Worm (Caenorhabditis elegans) whole organism, L3 larva: ENCODE results near the gene unc-77.

Experiments
- R02D3.7 ChIP-seq: fragments of 150-350 bp; optimal IDR thresholded peaks from 2 replicates; lab custom pipeline; 2014; ENCODE audit warnings: missing biosample characterization, missing genetic modification characterization
- ZK546.5 ChIP-seq: sonication (generic microtip); optimal IDR thresholded peaks from 2 replicates; lab custom pipeline; 2017; ENCODE audit warnings: missing biosample characterization, missing genetic modification characterization
- aly-2 ChIP-seq: fragments of 150-350 bp; optimal IDR thresholded peaks from 2 replicates; lab custom pipeline; 2014; ENCODE audit warnings: missing biosample characterization, missing genetic modification characterization
- ceh-28 ChIP-seq: fragments of 150-350 bp; optimal IDR thresholded peaks from 2 replicates; lab custom pipeline; 2014; ENCODE audit warnings: missing biosample characterization, missing genetic modification reagents, missing genetic modification characterization
- ceh-82 ChIP-seq: fragments of 150-350 bp; optimal IDR thresholded peaks from 2 replicates; lab custom pipeline; 2014; ENCODE audit warnings: missing biosample characterization, missing genetic modification characterization
- daf-12 ChIP-seq: fragments of 150-350 bp; optimal IDR thresholded peaks from 2 replicates; lab custom pipeline; 2014; ENCODE audit warnings: missing biosample characterization, missing genetic modification reagents, missing genetic modification characterization
- egl-5 ChIP-seq: fragments of 150-350 bp; optimal IDR thresholded peaks from 2 replicates; lab custom pipeline; 2017; ENCODE audit warnings: missing biosample characterization, missing genetic modification reagents, missing genetic modification characterization, inconsistent platforms
- elt-1 ChIP-seq: fragments of 150-350 bp; optimal IDR thresholded peaks from 2 replicates; lab custom pipeline; 2014; ENCODE audit warnings: missing biosample characterization, missing genetic modification characterization
- elt-2 ChIP-seq: sonication (generic microtip); optimal IDR thresholded peaks from 2 replicates; lab custom pipeline; 2016; ENCODE audit warnings: missing genetic modification reagents, mild to moderate bottlenecking, missing genetic modification characterization, missing compliant biosample characterization
- eor-1 ChIP-seq, 2 experiments: fragments of 150-350 bp; optimal IDR thresholded peaks; 2 replicates each; lab custom pipeline; 2014 to 2018; ENCODE audit warnings: missing biosample characterization in 2 of 2, missing genetic modification characterization in 2 of 2
- fkh-10 ChIP-seq: sonication (generic microtip); optimal IDR thresholded peaks from 2 replicates; lab custom pipeline; 2017; ENCODE audit warnings: missing biosample characterization, missing genetic modification reagents, missing genetic modification characterization
- fos-1 ChIP-seq: fragments of 150-350 bp; optimal IDR thresholded peaks from 2 replicates; lab custom pipeline; 2014; ENCODE audit warnings: missing biosample characterization, missing genetic modification characterization
- hmg-11 ChIP-seq: sonication (generic microtip); optimal IDR thresholded peaks from 2 replicates; lab custom pipeline; 2016; ENCODE audit warnings: missing genetic modification characterization, missing compliant biosample characterization
- jun-1 ChIP-seq: fragments of 150-350 bp; optimal IDR thresholded peaks from 2 replicates; lab custom pipeline; 2014; ENCODE audit warnings: missing biosample characterization, missing genetic modification reagents, missing genetic modification characterization
- lin-15B ChIP-seq: fragments of 150-350 bp; optimal IDR thresholded peaks from 2 replicates; lab custom pipeline; 2014; ENCODE audit warnings: missing biosample characterization, missing genetic modification characterization
- lin-39 ChIP-seq: fragments of 150-350 bp; optimal IDR thresholded peaks from 2 replicates; lab custom pipeline; 2018; ENCODE audit warnings: missing biosample characterization, missing genetic modification reagents, missing genetic modification characterization
- lsy-12 ChIP-seq: sonication (generic microtip); optimal IDR thresholded peaks from 2 replicates; lab custom pipeline; 2016; ENCODE audit warnings: mild to moderate bottlenecking, missing genetic modification characterization, missing compliant biosample characterization
- mml-1 ChIP-seq: fragments of 150-350 bp; sonication (generic microtip); optimal IDR thresholded peaks from 3 replicates; lab custom pipeline; 2014; ENCODE audit warnings: missing biosample characterization, missing genetic modification characterization
- nhr-11 ChIP-seq: fragments of 150-350 bp; optimal IDR thresholded peaks from 2 replicates; lab custom pipeline; 2014; ENCODE audit warnings: missing biosample characterization, missing genetic modification characterization
- nhr-12 ChIP-seq: fragments of 150-350 bp; optimal IDR thresholded peaks from 2 replicates; lab custom pipeline; 2014; ENCODE audit warnings: missing biosample characterization, missing genetic modification characterization
- nhr-237 ChIP-seq: fragments of 150-350 bp; optimal IDR thresholded peaks from 2 replicates; lab custom pipeline; 2014; ENCODE audit warnings: missing biosample characterization, missing genetic modification characterization
- nhr-67 ChIP-seq: fragments of 150-350 bp; optimal IDR thresholded peaks from 2 replicates; lab custom pipeline; 2014; ENCODE audit warnings: missing biosample characterization, missing genetic modification characterization
- nhr-77 ChIP-seq: fragments of 150-350 bp; optimal IDR thresholded peaks from 2 replicates; lab custom pipeline; 2014; ENCODE audit warnings: missing biosample characterization, missing genetic modification characterization
- pha-4 ChIP-seq: fragments of 150-350 bp; optimal IDR thresholded peaks from 2 replicates; lab custom pipeline; 2014; ENCODE audit warnings: missing biosample characterization, missing genetic modification reagents, missing genetic modification characterization
- pqm-1 ChIP-seq: fragments of 150-350 bp; optimal IDR thresholded peaks from 2 replicates; lab custom pipeline; 2017; ENCODE audit warnings: missing biosample characterization, missing genetic modification characterization, inconsistent platforms
- sea-2 ChIP-seq: fragments of 150-350 bp; sonication (generic microtip); optimal IDR thresholded peaks from 4 replicates; lab custom pipeline; 2014; ENCODE audit warnings: missing biosample characterization, missing genetic modification reagents, missing genetic modification characterization
- snpc-4 ChIP-seq: fragments of 150-350 bp; optimal IDR thresholded peaks from 2 replicates; lab custom pipeline; 2014; ENCODE audit warnings: missing biosample characterization, missing genetic modification characterization
- unc-62 ChIP-seq: fragments of 150-350 bp; sonication (generic microtip); optimal IDR thresholded peaks from 4 replicates; lab custom pipeline; 2014; ENCODE audit warnings: missing biosample characterization, missing genetic modification reagents, missing genetic modification characterization
- zag-1 ChIP-seq: fragments of 150-350 bp; optimal IDR thresholded peaks from 2 replicates; lab custom pipeline; 2014; ENCODE audit warnings: missing biosample characterization, missing genetic modification characterization

unc-77 gene

DNA sequence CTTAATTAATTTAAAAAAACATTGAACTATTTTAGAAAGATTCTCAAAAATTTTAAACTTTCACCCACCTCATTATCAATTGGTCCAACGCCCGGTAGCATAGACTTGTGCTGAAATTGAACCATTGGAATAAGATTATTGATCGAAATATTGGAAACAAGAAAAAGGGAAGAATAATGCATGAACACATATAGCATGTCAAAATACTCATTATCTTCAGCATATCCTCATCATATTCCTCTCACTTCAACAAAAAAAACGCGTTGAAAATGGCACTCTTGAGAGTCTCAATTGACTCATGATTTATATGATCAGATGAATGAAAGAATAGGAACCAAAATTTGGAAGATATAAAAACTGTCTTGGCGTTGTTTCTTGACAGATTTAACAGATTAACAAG, at the start of gene unc-77:
Gene unc-77, minus strand, starts transcription at position 101 of the 400 bp plus-strand sequence.
- no peak for TF ChIP-seq eor-1 (tag; optimal IDR thresholded peaks at IDR 0.05; lab: Kevin White, UChicago)
- no peak for TF ChIP-seq snpc-4 (tag; lab: Kevin White, UChicago)
- TF ChIP-seq R02D3.7 (tag; lab: Kevin White, UChicago): no peak
- TF ChIP-seq nhr-11 (tag; lab: Kevin White, UChicago): no peak
- TF ChIP-seq nhr-237 (tag; lab: Kevin White, UChicago): no peak
- no peak for TF ChIP-seq zag-1 (tag; lab: Kevin White, UChicago)
- no peak for TF ChIP-seq aly-2 (tag; lab: Kevin White, UChicago)
- TF ChIP-seq egl-5: no peak

DNA sequence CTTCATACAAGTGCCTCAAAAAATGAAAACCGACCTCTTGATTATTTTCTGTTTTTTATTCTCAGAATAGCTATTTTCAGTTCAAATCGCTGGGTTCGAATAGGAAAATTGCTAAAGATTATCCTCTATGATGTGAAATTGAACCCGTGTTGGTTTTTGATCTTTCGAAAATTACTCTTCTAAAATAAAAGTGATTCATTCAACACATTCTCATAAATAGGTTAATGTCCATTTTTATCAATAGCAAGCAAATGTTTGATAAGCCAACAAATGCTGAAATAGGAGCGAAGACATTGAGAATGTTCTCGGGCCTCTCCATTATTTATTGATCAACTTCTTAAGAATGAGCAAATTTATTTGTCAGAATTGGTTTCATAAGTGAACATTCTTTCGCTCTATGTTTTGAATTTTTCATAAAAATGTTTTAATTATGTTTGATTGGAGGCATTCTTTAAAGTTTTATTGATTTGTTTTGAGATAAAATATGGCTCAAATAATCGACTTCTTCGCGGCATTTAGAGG, 49.2 kb upstream of the unc-77 start, which contains the start of gene F58F9.3:
Gene F58F9.3, plus strand, starts transcription at position 472 of the 522 bp plus-strand sequence.
- peak; percentile 81 for TF ChIP-seq pqm-1 (tag; lab: Kevin White, UChicago)
- TF ChIP-seq fkh-10 (GFP tag; lab: Kevin White, UChicago): no peak
- no peak for TF ChIP-seq mml-1
- TF ChIP-seq snpc-4 (tag; lab: Kevin White, UChicago): no peak
- no peak for TF ChIP-seq fos-1 (tag; lab: Kevin White, UChicago)
- TF ChIP-seq elt-2 (tag; lab: Kevin White, UChicago): peak; percentile 74
- TF ChIP-seq pha-4 (tag; lab: Kevin White, UChicago): peak; percentile 31

DNA sequence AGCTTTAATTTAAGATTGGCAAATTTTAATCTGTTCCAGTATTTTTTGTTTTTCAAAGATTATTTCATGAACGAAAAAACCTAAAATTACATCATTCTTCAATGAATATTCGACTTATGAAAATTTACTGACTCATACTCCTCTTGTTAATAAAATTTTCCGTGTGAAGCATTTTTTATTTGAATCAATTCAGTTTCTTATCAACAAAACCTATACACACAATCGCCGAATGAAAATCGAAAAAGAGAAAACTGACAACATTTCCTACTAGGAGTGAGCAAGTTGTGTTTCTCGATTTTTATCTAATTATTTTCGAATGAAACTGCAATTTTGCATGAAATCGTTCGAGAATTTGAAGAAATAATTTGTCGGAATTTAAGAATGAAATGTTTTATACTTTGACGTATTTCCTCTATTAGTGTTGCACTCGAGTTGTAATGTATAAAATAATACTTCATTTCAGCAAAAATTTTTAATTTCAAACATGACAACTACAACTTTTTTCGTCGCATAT, 47.0 kb upstream of the unc-77 start, which contains the start of gene F58F9.4:
Gene F58F9.4, plus strand, starts transcription at position 464 of the 514 bp plus-strand sequence.
- TF ChIP-seq elt-2 (tag; lab: Kevin White, UChicago) (peak; percentile 43), nhr-67 (no peak), ceh-82 (tag; lab: Kevin White, UChicago) (no peak), lin-15B (tag; lab: Kevin White, UChicago) (no peak), nhr-77 (tag; lab: Kevin White, UChicago) (no peak)

DNA sequence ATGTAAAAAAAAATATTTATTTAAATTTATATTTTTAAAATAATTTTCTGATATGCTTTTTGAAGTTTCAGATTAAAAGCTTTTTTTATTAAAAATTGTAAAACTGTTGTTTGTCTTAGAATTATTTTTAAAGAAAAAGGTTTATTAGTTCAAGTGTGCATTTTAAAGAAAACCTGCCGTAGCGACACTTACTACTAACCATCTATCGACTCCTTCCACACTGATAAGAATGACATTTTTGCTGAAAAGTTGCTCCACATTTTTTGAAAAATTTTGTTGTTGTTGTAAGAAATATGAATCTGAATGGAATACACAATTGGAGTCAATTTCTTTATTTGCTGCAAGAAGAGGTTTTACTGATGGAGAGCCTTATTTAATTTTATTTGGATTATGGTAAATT, 44.3 kb upstream of the unc-77 start, which contains the start of gene C49A9.1:
Gene C49A9.1, plus strand, starts transcription at position 217 of the 400 bp plus-strand sequence.
- TF ChIP-seq elt-1 (tag; lab: Kevin White, UChicago) (no peak), daf-12 (tag; lab: Kevin White, UChicago) (no peak), lsy-12 (tag; lab: Kevin White, UChicago) (no peak), hmg-11 (tag; lab: Kevin White, UChicago) (no peak), elt-2 (tag; lab: Kevin White, UChicago) (peak; percentile 41), nhr-12 (no peak)

DNA sequence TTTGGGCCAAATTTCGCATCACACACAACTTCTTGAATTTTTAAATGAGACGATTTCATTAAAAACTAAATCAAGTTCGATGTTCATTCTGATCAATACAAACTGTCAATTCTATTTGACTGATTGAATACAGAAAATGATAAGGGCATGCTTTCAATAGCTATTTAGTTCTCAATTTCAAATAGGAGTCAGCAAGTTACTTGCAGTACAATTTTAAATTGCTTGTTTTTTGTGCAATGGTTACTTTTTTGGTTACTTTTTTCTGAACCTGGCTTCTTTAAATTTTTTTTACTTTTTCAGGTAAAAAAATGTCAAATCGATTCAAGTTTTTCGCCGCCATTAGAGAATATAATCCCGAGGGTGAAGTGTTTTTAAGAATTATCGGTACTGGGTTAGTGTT, 41.5 kb upstream of the unc-77 start, which contains the start of gene C49A9.2:
Gene C49A9.2, plus strand, starts transcription at position 301 of the 400 bp plus-strand sequence.
- TF ChIP-seq sea-2 (GFP tag; lab: Kevin White, UChicago) (no peak), nhr-237 (tag; lab: Kevin White, UChicago) (no peak), elt-2 (tag; lab: Kevin White, UChicago) (peak; percentile 16), nhr-67 (no peak)

DNA sequence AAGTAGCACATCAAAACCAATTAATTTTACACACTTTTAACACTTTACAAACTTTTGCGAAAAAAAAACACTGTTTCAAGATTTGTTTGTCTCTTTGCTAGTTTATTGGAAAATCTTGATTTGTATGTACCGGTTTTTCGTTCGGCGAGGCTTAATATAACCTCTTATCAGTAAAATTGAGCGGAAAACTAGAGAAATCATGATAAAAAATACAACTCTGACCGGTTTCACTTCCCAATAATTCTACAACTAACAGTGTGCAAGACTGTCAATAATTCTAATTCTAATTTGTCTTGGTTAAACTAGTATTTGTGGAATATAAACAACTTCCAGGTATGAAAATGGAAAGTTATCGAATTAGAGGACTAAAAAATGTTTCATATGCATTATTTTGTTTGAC, 38.2 kb upstream of the unc-77 start, which contains the start of gene C49A9.3:
Gene C49A9.3, plus strand, starts transcription at position 212 of the 400 bp plus-strand sequence.
- no peak for TF ChIP-seq ceh-28 (tag; lab: Kevin White, UChicago)
- TF ChIP-seq daf-12 (tag; lab: Kevin White, UChicago): no peak
- TF ChIP-seq ZK546.5 (tag; lab: Kevin White, UChicago): no peak
- TF ChIP-seq mml-1: no peak
- TF ChIP-seq pha-4 (tag; lab: Kevin White, UChicago): peak; percentile 6
- TF ChIP-seq R02D3.7 (tag; lab: Kevin White, UChicago): no peak
- TF ChIP-seq pqm-1 (tag; lab: Kevin White, UChicago): peak; percentile 44
- TF ChIP-seq elt-2 (tag; lab: Kevin White, UChicago): peak; percentile 75
- no peak for TF ChIP-seq jun-1 (tag; lab: Kevin White, UChicago)
- no peak for TF ChIP-seq nhr-67
- no peak for TF ChIP-seq unc-62 (GFP tag; lab: Kevin White, UChicago)
- no peak for TF ChIP-seq lin-39 (tag; lab: Kevin White, UChicago)
- no peak for TF ChIP-seq ceh-82 (tag; lab: Kevin White, UChicago)
- no peak for TF ChIP-seq lsy-12 (tag; lab: Kevin White, UChicago)
